Worm (Caenorhabditis elegans) whole organism, L1 larva: ENCODE results near the gene mev-1.
"Not testable (repeated sequence)": the region's sequence is repeated elsewhere in the genome, so short reads cannot be mapped to it uniquely, and the experiment has no call there.

Experiments
- C34B4.2 ChIP-seq: sonication (generic microtip); optimal IDR thresholded peaks from 2 replicates; lab custom pipeline; 2017; ENCODE audit warnings: mild to moderate bottlenecking, missing genetic modification characterization, missing compliant biosample characterization
- F16B12.6 ChIP-seq: fragments of 150-350 bp; optimal IDR thresholded peaks from 2 replicates; lab custom pipeline; 2014; ENCODE audit warnings: missing biosample characterization, missing genetic modification characterization
- alr-1 ChIP-seq: fragments of 200-800 bp; sonication (Bioruptor generic); optimal IDR thresholded peaks from 2 replicates; lab custom pipeline; 2018; ENCODE audit warnings: borderline replicate concordance, mild to moderate bottlenecking, missing genetic modification characterization, missing compliant biosample characterization
- aly-2 ChIP-seq: fragments of 150-350 bp; optimal IDR thresholded peaks from 2 replicates; lab custom pipeline; 2014; ENCODE audit warnings: missing biosample characterization, missing genetic modification characterization
- blmp-1 ChIP-seq: fragments of 150-350 bp; optimal IDR thresholded peaks from 2 replicates; lab custom pipeline; 2014; ENCODE audit warnings: missing biosample characterization, missing genetic modification characterization
- ceh-63 ChIP-seq: fragments of 200-800 bp; sonication (Bioruptor generic); optimal IDR thresholded peaks from 2 replicates; lab custom pipeline; 2018; ENCODE audit warnings: mild to moderate bottlenecking, missing genetic modification characterization, missing compliant biosample characterization
- ceh-82 ChIP-seq, 3 experiments: fragments of 150-350 bp in 1 of 3; sonication (generic microtip) in 2 of 3; optimal IDR thresholded peaks; 2 replicates each; lab custom pipeline; 2014 to 2017; ENCODE audit warnings: missing biosample characterization in 3 of 3, missing genetic modification characterization in 3 of 3
- dpl-1 ChIP-seq, 3 experiments: fragments of 150-350 bp in 2 of 3; sonication (generic microtip) in 1 of 3; optimal IDR thresholded peaks; 2 replicates each; lab custom pipeline; 2014 to 2017; ENCODE audit warnings: missing biosample characterization in 3 of 3, missing genetic modification characterization in 3 of 3, missing genetic modification reagents in 3 of 3
- efl-1 ChIP-seq, 4 experiments: fragments of 150-350 bp; optimal IDR thresholded peaks in 3 of 4; peaks in 1 of 4; 1 replicate in 1 of 4; 2 replicates in 3 of 4; lab custom pipeline; 2014; ENCODE audit warnings: missing biosample characterization in 2 of 4, missing genetic modification characterization in 2 of 4, missing genetic modification reagents in 2 of 4
- efl-3 ChIP-seq: fragments of 200-800 bp; sonication (Bioruptor generic); optimal IDR thresholded peaks from 2 replicates; lab custom pipeline; 2018; ENCODE audit warnings: mild to moderate bottlenecking, missing genetic modification characterization, missing compliant biosample characterization
- elt-2 ChIP-seq: sonication (generic microtip); optimal IDR thresholded peaks from 2 replicates; lab custom pipeline; 2016; ENCODE audit warnings: missing genetic modification characterization, mild to moderate bottlenecking, inconsistent platforms, missing compliant biosample characterization, missing genetic modification reagents
- fkh-4 ChIP-seq: sonication (generic microtip); optimal IDR thresholded peaks from 2 replicates; lab custom pipeline; 2016; ENCODE audit warnings: missing compliant biosample characterization, missing genetic modification characterization, borderline replicate concordance
- fkh-8 ChIP-seq: sonication (generic microtip); optimal IDR thresholded peaks from 2 replicates; lab custom pipeline; 2016; ENCODE audit warnings: mild to moderate bottlenecking, missing genetic modification characterization, missing compliant biosample characterization
- fos-1 ChIP-seq: fragments of 150-350 bp; optimal IDR thresholded peaks from 2 replicates; lab custom pipeline; 2014; ENCODE audit warnings: missing biosample characterization, missing genetic modification characterization
- hlh-17 ChIP-seq: fragments of 200-800 bp; sonication (Bioruptor generic); optimal IDR thresholded peaks from 2 replicates; lab custom pipeline; 2018; ENCODE audit warnings: missing genetic modification characterization, mild to moderate bottlenecking, missing compliant biosample characterization, moderate library complexity, borderline replicate concordance
- hlh-4 ChIP-seq: sonication (generic microtip); optimal IDR thresholded peaks from 2 replicates; lab custom pipeline; 2016; ENCODE audit warnings: mild to moderate bottlenecking, missing genetic modification characterization, missing compliant biosample characterization
- isw-1 ChIP-seq: fragments of 200-800 bp; sonication (Bioruptor generic); IDR thresholded peaks from 2 replicates; pipeline ENCODE4 v1.3.6; 2022; ENCODE audit warnings: missing genetic modification characterization, missing compliant biosample characterization
- lin-14 ChIP-seq: fragments of 200-800 bp; sonication (Bioruptor generic); optimal IDR thresholded peaks from 2 replicates; lab custom pipeline; 2018; ENCODE audit warnings: mild to moderate bottlenecking, missing genetic modification characterization, moderate library complexity, missing compliant biosample characterization
- lin-35 ChIP-seq, 2 experiments: fragments of 150-350 bp; optimal IDR thresholded peaks; 2 replicates each; lab custom pipeline; 2014; ENCODE audit warnings: missing biosample characterization in 2 of 2, missing genetic modification characterization in 2 of 2, missing genetic modification reagents in 2 of 2
- lin-39 ChIP-seq: fragments of 150-350 bp; optimal IDR thresholded peaks from 2 replicates; lab custom pipeline; 2014; ENCODE audit warnings: missing biosample characterization, missing genetic modification reagents, missing genetic modification characterization
- lir-3 ChIP-seq: sonication (generic microtip); optimal IDR thresholded peaks from 2 replicates; lab custom pipeline; 2016; ENCODE audit warnings: mild to moderate bottlenecking, missing genetic modification characterization, moderate library complexity, missing compliant biosample characterization; ENCODE audit not compliant: poor library complexity
- lsy-2 ChIP-seq, 2 experiments: fragments of 150-350 bp; optimal IDR thresholded peaks; 2 replicates each; lab custom pipeline; 2014; ENCODE audit warnings: missing biosample characterization in 2 of 2, missing genetic modification characterization in 2 of 2
- mep-1 ChIP-seq: fragments of 150-350 bp; optimal IDR thresholded peaks from 2 replicates; lab custom pipeline; 2014; ENCODE audit warnings: missing biosample characterization, missing genetic modification characterization
- nhr-28 ChIP-seq: fragments of 150-350 bp; optimal IDR thresholded peaks from 2 replicates; lab custom pipeline; 2014; ENCODE audit warnings: missing biosample characterization, missing genetic modification characterization
- nhr-71 ChIP-seq: sonication (generic microtip); optimal IDR thresholded peaks from 2 replicates; lab custom pipeline; 2016; ENCODE audit warnings: mild to moderate bottlenecking, missing genetic modification characterization, moderate library complexity, missing compliant biosample characterization
- nhr-77 ChIP-seq: fragments of 150-350 bp; optimal IDR thresholded peaks from 2 replicates; lab custom pipeline; 2014; ENCODE audit warnings: missing biosample characterization, missing genetic modification characterization
- pag-3 ChIP-seq: sonication (generic microtip); optimal IDR thresholded peaks from 2 replicates; lab custom pipeline; 2017; ENCODE audit warnings: missing genetic modification characterization, mild to moderate bottlenecking, missing compliant biosample characterization, antibody characterized with exemption, borderline replicate concordance; ENCODE audit not compliant: insufficient read depth
- pqm-1 ChIP-seq: sonication (generic microtip); optimal IDR thresholded peaks from 3 replicates; lab custom pipeline; 2017; ENCODE audit warnings: missing biosample characterization, missing genetic modification characterization
- sptf-1 ChIP-seq: fragments of 150-350 bp; optimal IDR thresholded peaks from 2 replicates; lab custom pipeline; 2014; ENCODE audit warnings: missing biosample characterization, missing genetic modification characterization
- swsn-7 ChIP-seq: sonication (generic microtip); optimal IDR thresholded peaks from 2 replicates; lab custom pipeline; 2016; ENCODE audit warnings: missing genetic modification characterization, missing compliant biosample characterization
- tbx-2 ChIP-seq: sonication (generic microtip); optimal IDR thresholded peaks from 2 replicates; lab custom pipeline; 2016; ENCODE audit warnings: missing genetic modification characterization, missing compliant biosample characterization
- tlp-1 ChIP-seq: fragments of 150-350 bp; optimal IDR thresholded peaks from 2 replicates; lab custom pipeline; 2014; ENCODE audit warnings: missing biosample characterization, missing genetic modification characterization
- unc-30 ChIP-seq: sonication (generic microtip); optimal IDR thresholded peaks from 2 replicates; lab custom pipeline; 2017; ENCODE audit warnings: missing biosample characterization, missing genetic modification characterization
- unc-86 ChIP-seq: sonication (generic microtip); optimal IDR thresholded peaks from 2 replicates; lab custom pipeline; 2016; ENCODE audit warnings: missing genetic modification characterization, missing compliant biosample characterization
- xbp-1 ChIP-seq: sonication (generic microtip); optimal IDR thresholded peaks from 2 replicates; lab custom pipeline; 2016; ENCODE audit warnings: missing genetic modification characterization, missing compliant biosample characterization
- zip-4 ChIP-seq: fragments of 200-800 bp; sonication (Bioruptor generic); optimal IDR thresholded peaks from 2 replicates; lab custom pipeline; 2018; ENCODE audit warnings: mild to moderate bottlenecking, missing genetic modification characterization, moderate library complexity, missing compliant biosample characterization
- ztf-4 ChIP-seq: fragments of 150-350 bp; optimal IDR thresholded peaks from 2 replicates; lab custom pipeline; 2014; ENCODE audit warnings: missing biosample characterization, missing genetic modification characterization

The mev-1 gene

DNA sequence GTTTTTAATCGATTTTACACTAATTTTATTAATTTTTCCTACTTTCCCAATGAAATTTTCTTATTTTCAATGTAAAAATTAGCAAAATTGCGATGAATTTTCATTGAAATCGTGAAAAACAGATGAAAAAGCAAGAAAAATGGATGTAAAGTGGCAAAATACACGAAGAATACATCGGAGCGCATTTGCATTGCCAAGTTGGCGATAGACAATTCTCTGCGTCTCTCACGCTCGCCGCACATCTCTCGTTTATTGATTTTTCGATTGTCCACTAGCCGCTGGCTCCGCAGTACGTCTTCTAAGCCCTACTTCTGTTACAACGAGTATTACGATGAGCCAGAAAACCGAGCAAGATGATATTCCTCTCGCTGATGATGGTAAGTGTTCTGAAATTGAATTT lies 15.3 kb upstream of the mev-1 start, which contains the start of gene unc-69 (continued):
- TF ChIP-seq fkh-4 (tag; lab: Kevin White, UChicago) (no peak), zip-4 (no peak), nhr-71 (tag; lab: Kevin White, UChicago) (peak; percentile 70), elt-2 (tag; lab: Kevin White, UChicago) (no peak), lir-3 (tag; lab: Kevin White, UChicago) (no peak), unc-30 (tag; lab: Kevin White, UChicago) (no peak), xbp-1 (tag; lab: Kevin White, UChicago) (peak; percentile 85), lin-14 (peak; percentile 72), hlh-17 (no peak), ztf-4 (tag; lab: Kevin White, UChicago) (no peak), ceh-63 (no peak), lin-39 (tag; lab: Kevin White, UChicago) (peak; percentile 0), ceh-82 (tag; optimal IDR thresholded peaks at IDR 0.05; lab: Kevin White, UChicago) (peak; percentile 11 to 79 (median 43)), pag-3 (tag; lab: Kevin White, UChicago) (no peak), mep-1 (tag; lab: Kevin White, UChicago) (peak; percentile 69), swsn-7 (tag; lab: Kevin White, UChicago) (peak; percentile 63), pqm-1 (tag; lab: Kevin White, UChicago) (no peak), efl-3 (GFP tag; lab: Kevin White, UChicago) (no peak), hlh-4 (no peak), C34B4.2 (tag; lab: Kevin White, UChicago) (no peak), dpl-1 (GFP tag; optimal IDR thresholded peaks at IDR 0.05; lab: Kevin White, UChicago) (peak; percentile 47 to 68 (median 64)), tbx-2 (tag; lab: Kevin White, UChicago) (peak; percentile 65), nhr-77 (tag; lab: Kevin White, UChicago) (no peak), tlp-1 (no peak), fos-1 (tag; lab: Kevin White, UChicago) (no peak), unc-86 (tag; lab: Kevin White, UChicago) (peak; percentile 61), sptf-1 (tag; lab: Kevin White, UChicago) (no peak), isw-1 (GFP tag; lab: Robert Waterston, UW) (peak; percentile 43), aly-2 (no peak), alr-1 (tag; lab: Kevin White, UChicago) (no peak)

DNA sequence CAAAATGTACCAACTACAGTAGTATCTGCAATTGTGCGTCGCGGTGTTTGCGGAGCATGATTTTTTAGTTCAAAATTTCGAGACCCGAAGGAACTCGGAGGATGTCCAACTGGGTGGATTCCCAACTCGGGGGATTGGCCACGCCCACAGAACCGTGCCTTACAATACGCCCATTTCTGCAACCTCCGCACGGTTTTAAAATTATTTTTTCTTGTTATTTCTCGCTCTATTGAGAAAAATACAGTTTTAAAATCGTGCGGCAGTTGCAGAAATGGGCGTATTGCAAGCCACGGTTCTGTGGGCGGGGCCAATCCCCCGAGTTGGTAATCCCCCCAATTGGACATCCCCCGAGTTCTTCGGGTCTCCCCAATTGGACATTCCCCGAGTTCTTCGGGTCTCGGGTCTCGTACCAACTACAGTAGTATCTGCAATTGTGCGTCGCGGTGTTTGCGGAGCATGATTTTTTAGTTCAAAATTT lies 13.8 kb upstream of the mev-1 start:
- TF ChIP-seq efl-1 (optimal IDR thresholded peaks at IDR 0.05; lab: Kevin White, UChicago), result peak in 1 of 2 experiments; percentile 6
- not testable (repeated sequence) for TF ChIP-seq efl-1 (GFP tag; optimal IDR thresholded peaks at IDR 0.05 in 1 of 2; lab: Kevin White, UChicago)

DNA sequence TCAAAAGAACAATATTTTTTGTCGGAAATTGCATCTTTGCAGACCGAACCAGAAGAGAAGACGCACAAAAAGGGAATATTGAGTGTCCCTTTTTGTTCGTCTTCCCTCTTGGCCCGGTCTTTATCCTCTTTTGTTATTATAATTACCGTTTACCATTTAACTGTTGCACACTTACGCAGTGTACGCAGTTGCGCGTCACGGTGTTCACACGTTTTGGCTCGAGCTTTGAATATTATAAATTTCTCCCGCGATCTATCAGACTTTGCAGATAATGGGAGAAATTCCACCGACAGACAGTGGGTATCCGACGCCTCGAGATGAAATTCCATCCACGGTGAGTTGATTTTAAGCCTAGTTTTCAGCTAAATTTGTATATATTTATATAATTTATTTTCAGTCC lies 13.3 kb upstream of the mev-1 start, which contains the start of gene sas-7:
TSS of gene sas-7 (plus strand) at position 232 of the 400 bp plus-strand sequence.
- peak; percentile 22 for TF ChIP-seq blmp-1 (tag; lab: Kevin White, UChicago)
- TF ChIP-seq efl-1 (optimal IDR thresholded peaks at IDR 0.05; lab: Kevin White, UChicago), result peak in 1 of 2 experiments; percentile 69
- TF ChIP-seq efl-1 (GFP tag; optimal IDR thresholded peaks at IDR 0.05 in 1 of 2; lab: Kevin White, UChicago), result peak; percentile 78 to 97
- peak; percentile 57 to 75 (median 65) for TF ChIP-seq dpl-1 (GFP tag; optimal IDR thresholded peaks at IDR 0.05; lab: Kevin White, UChicago)
- peak in 1 of 2 experiments; percentile 1 for TF ChIP-seq lsy-2 (tag; optimal IDR thresholded peaks at IDR 0.05; lab: Kevin White, UChicago)
- TF ChIP-seq C34B4.2 (tag; lab: Kevin White, UChicago), result no peak
- no peak for TF ChIP-seq aly-2
- TF ChIP-seq F16B12.6 (tag; lab: Kevin White, UChicago), result peak; percentile 77
- TF ChIP-seq lin-35 (GFP tag; optimal IDR thresholded peaks at IDR 0.05; lab: Kevin White, UChicago), result peak; percentile 35 to 81
- no peak for TF ChIP-seq xbp-1 (tag; lab: Kevin White, UChicago)
- no peak for TF ChIP-seq fkh-8 (tag; lab: Kevin White, UChicago)
- TF ChIP-seq nhr-28 (tag; lab: Kevin White, UChicago), result no peak
